Fruit fly (Drosophila melanogaster) whole organism, pupa: ENCODE measurements around the gene Acsf2.

ENCODE experiments used
- CG10348 ChIP-seq: fragments of 200-800 bp; sonication (Bioruptor generic); IDR thresholded peaks from 2 replicates; pipeline ENCODE4 v1.3.6; 2022; ENCODE audit warnings: missing biosample characterization, missing genetic modification characterization
- CG12605 ChIP-seq: fragments of 200-800 bp; sonication (Bioruptor generic); IDR thresholded peaks from 2 replicates; pipeline ENCODE4 v1.3.6; 2022; ENCODE audit warnings: missing biosample characterization, missing genetic modification characterization
- CG13204 ChIP-seq: fragments of 200-800 bp; sonication (Bioruptor generic); optimal IDR thresholded peaks from 2 replicates; lab custom pipeline; 2018; ENCODE audit warnings: missing biosample characterization, mild to moderate bottlenecking, missing genetic modification characterization, moderate library complexity
- CG14655 ChIP-seq: fragments of 200-800 bp; sonication (Bioruptor generic); optimal IDR thresholded peaks from 3 replicates; lab custom pipeline; 2017; ENCODE audit warnings: mild to moderate bottlenecking, missing biosample characterization, missing genetic modification reagents, missing genetic modification characterization
- CG15710 ChIP-seq: fragments of 200-800 bp; sonication (Bioruptor generic); optimal IDR thresholded peaks from 2 replicates; lab custom pipeline; 2018; ENCODE audit warnings: missing biosample characterization, mild to moderate bottlenecking, missing genetic modification characterization, moderate library complexity
- CG17806 ChIP-seq: fragments of 200-800 bp; sonication (Bioruptor generic); optimal IDR thresholded peaks from 2 replicates; lab custom pipeline; 2018; ENCODE audit warnings: missing biosample characterization, mild to moderate bottlenecking, missing genetic modification characterization, moderate library complexity
- CG32121 ChIP-seq: fragments of 200-800 bp; sonication (Bioruptor generic); IDR thresholded peaks from 2 replicates; pipeline ENCODE4 v1.3.6; 2022; ENCODE audit warnings: missing biosample characterization, missing genetic modification characterization
- CG34367 ChIP-seq: fragments of 200-800 bp; sonication (Bioruptor generic); optimal IDR thresholded peaks from 2 replicates; lab custom pipeline; 2018; ENCODE audit warnings: missing biosample characterization, mild to moderate bottlenecking, missing genetic modification characterization
- CG4496 ChIP-seq: fragments of 200-800 bp; sonication (Bioruptor generic); IDR thresholded peaks from 3 replicates; pipeline ENCODE4 v1.3.6; 2022; ENCODE audit warnings: missing biosample characterization, missing genetic modification characterization
- CG8159 ChIP-seq: fragments of 200-800 bp; sonication (Bioruptor generic); optimal IDR thresholded peaks from 3 replicates; lab custom pipeline; 2018; ENCODE audit warnings: missing biosample characterization, mild to moderate bottlenecking, missing genetic modification characterization, moderate library complexity
- CG8301 ChIP-seq: fragments of 200-800 bp; sonication (Bioruptor generic); optimal IDR thresholded peaks from 2 replicates; lab custom pipeline; 2018; ENCODE audit warnings: missing biosample characterization, mild to moderate bottlenecking, missing genetic modification characterization
- CG9948 ChIP-seq: fragments of 200-800 bp; sonication (Bioruptor generic); optimal IDR thresholded peaks from 2 replicates; lab custom pipeline; 2018; ENCODE audit warnings: missing biosample characterization, mild to moderate bottlenecking, missing genetic modification characterization, moderate library complexity
- D1 ChIP-seq: fragments of 200-800 bp; sonication (Bioruptor generic); optimal IDR thresholded peaks from 2 replicates; lab custom pipeline; 2018; ENCODE audit warnings: missing biosample characterization, mild to moderate bottlenecking, missing genetic modification characterization, moderate library complexity
- EcR ChIP-seq: fragments of 200-800 bp; sonication (Bioruptor generic); optimal IDR thresholded peaks from 3 replicates; lab custom pipeline; 2019; ENCODE audit warnings: missing biosample characterization, missing genetic modification characterization, mild to moderate bottlenecking, moderate library complexity, missing genetic modification reagents
- Ets98B ChIP-seq: fragments of 200-800 bp; sonication (Bioruptor generic); IDR thresholded peaks from 2 replicates; pipeline ENCODE4 v1.3.6; 2022; ENCODE audit warnings: missing biosample characterization, missing genetic modification characterization
- Pif1A ChIP-seq: fragments of 200-800 bp; sonication (Bioruptor generic); optimal IDR thresholded peaks from 3 replicates; lab custom pipeline; 2016; ENCODE audit warnings: missing biosample characterization, missing genetic modification characterization
- Pif1B ChIP-seq: fragments of 200-800 bp; sonication (Bioruptor generic); optimal IDR thresholded peaks from 3 replicates; lab custom pipeline; 2016; ENCODE audit warnings: missing biosample characterization, missing genetic modification characterization
- Snoo ChIP-seq: fragments of 200-800 bp; sonication (Bioruptor generic); optimal IDR thresholded peaks from 3 replicates; lab custom pipeline; 2017; ENCODE audit warnings: missing biosample characterization, mild to moderate bottlenecking, missing genetic modification characterization, inconsistent platforms
- fd96Ca ChIP-seq: fragments of 200-800 bp; sonication (Bioruptor generic); IDR thresholded peaks from 3 replicates; pipeline ENCODE4 v1.3.6; 2022; ENCODE audit warnings: missing biosample characterization, missing genetic modification characterization
- gl ChIP-seq: fragments of 200-800 bp; sonication (Bioruptor generic); optimal IDR thresholded peaks from 2 replicates; lab custom pipeline; 2018; ENCODE audit warnings: missing biosample characterization, mild to moderate bottlenecking, missing genetic modification characterization
- rn ChIP-seq: fragments of 200-800 bp; sonication (Bioruptor generic); IDR thresholded peaks from 2 replicates; pipeline ENCODE4 v1.3.6; 2022; ENCODE audit warnings: missing biosample characterization, missing genetic modification characterization

Gene Acsf2

dm6 chr2L:5300785-5301616 is 41.0 kb downstream of the Acsf2 start:
- peak; percentile 37; the same call in 1 of the 2 replicates for TF ChIP-seq Ets98B (GFP tag; lab: Robert Waterston, UW)
- no peak for TF ChIP-seq CG32121 (GFP tag; lab: Robert Waterston, UW)
- no peak for TF ChIP-seq fd96Ca (GFP tag; lab: Robert Waterston, UW)
- no peak for TF ChIP-seq CG8159 (tag; lab: Kevin White, UChicago)
- no peak for TF ChIP-seq CG10348
- TF ChIP-seq CG13204 (GFP tag; lab: Kevin White, UChicago) = peak; percentile 89
- no peak for TF ChIP-seq CG8301 (tag; lab: Kevin White, UChicago)
- no peak for TF ChIP-seq CG12605 (GFP tag; lab: Robert Waterston, UW)
- TF ChIP-seq rn (GFP tag; lab: Robert Waterston, UW) = no peak
- no peak for TF ChIP-seq CG17806
- TF ChIP-seq D1 (tag; lab: Kevin White, UChicago) = no peak
- peak; percentile 4 for TF ChIP-seq Pif1B (GFP tag; lab: Kevin White, UChicago)
- no peak; the same call in 2 of the 3 replicates for TF ChIP-seq CG4496 (GFP tag; lab: Robert Waterston, UW)
- TF ChIP-seq CG14655 = no peak
- peak; percentile 78 for TF ChIP-seq EcR
- TF ChIP-seq, all 21 proteins: peak for 4

dm6 chr2L:5300237-5300668 is 41.8 kb downstream of the Acsf2 start:
- no peak for TF ChIP-seq CG17806
- TF ChIP-seq CG4496 (GFP tag; lab: Robert Waterston, UW) = no peak
- peak; percentile 47 for TF ChIP-seq EcR

- TF ChIP-seq Snoo (tag; lab: Kevin White, UChicago) (no peak), CG4496 (GFP tag; lab: Robert Waterston, UW) (0 out of 3 replicates have a peak, but pooled peaks have one; percentile 1), Pif1B (GFP tag; lab: Kevin White, UChicago) (no peak)
These were observed 42.4 kb downstream of the Acsf2 start for dm6 chr2L:5299628-5299986.

- no peak for TF ChIP-seq gl
- TF ChIP-seq CG17806 = peak; percentile 27
- TF ChIP-seq CG8301 (tag; lab: Kevin White, UChicago) = peak; percentile 54
- no peak for TF ChIP-seq CG13204 (GFP tag; lab: Kevin White, UChicago)
- no peak for TF ChIP-seq CG34367 (tag; lab: Kevin White, UChicago)
- no peak for TF ChIP-seq D1 (tag; lab: Kevin White, UChicago)
- no peak for TF ChIP-seq rn (GFP tag; lab: Robert Waterston, UW)
- TF ChIP-seq CG14655 = peak; percentile 45
- TF ChIP-seq CG9948 (tag; lab: Kevin White, UChicago) = peak; percentile 42
- peak; percentile 40 for TF ChIP-seq CG8159 (tag; lab: Kevin White, UChicago)
- TF ChIP-seq CG12605 (GFP tag; lab: Robert Waterston, UW) = no peak
- no peak for TF ChIP-seq CG10348
- TF ChIP-seq fd96Ca (GFP tag; lab: Robert Waterston, UW) = 0 out of 3 replicates have a peak, but pooled peaks have one; percentile 27
- peak; percentile 78 for TF ChIP-seq Snoo (tag; lab: Kevin White, UChicago)
- peak; percentile 60; the same call in 2 of the 3 replicates for TF ChIP-seq CG4496 (GFP tag; lab: Robert Waterston, UW)
- TF ChIP-seq Pif1B (GFP tag; lab: Kevin White, UChicago) = peak; percentile 6
- no peak for TF ChIP-seq Ets98B (GFP tag; lab: Robert Waterston, UW)
- TF ChIP-seq CG32121 (GFP tag; lab: Robert Waterston, UW) = peak; percentile 73
- TF ChIP-seq EcR = no peak
- TF ChIP-seq CG15710 (tag; lab: Kevin White, UChicago) = peak; percentile 53
- peak; percentile 73 for TF ChIP-seq Pif1A (GFP tag; lab: Kevin White, UChicago)
These were observed 42.9 kb downstream of the Acsf2 start for dm6 chr2L:5298978-5299627.

dm6 chr2L:5297961-5298311 is 44.1 kb downstream of the Acsf2 start:
- TF ChIP-seq EcR (no peak), CG10348 (no peak), rn (GFP tag; lab: Robert Waterston, UW) (no peak), gl (no peak), D1 (tag; lab: Kevin White, UChicago) (no peak), CG14655 (no peak), CG13204 (GFP tag; lab: Kevin White, UChicago) (no peak), Pif1B (GFP tag; lab: Kevin White, UChicago) (no peak), fd96Ca (GFP tag; lab: Robert Waterston, UW) (no peak)

dm6 chr2L:5297289-5297960 is 44.6 kb downstream of the Acsf2 start:
- no peak for TF ChIP-seq gl
- no peak for TF ChIP-seq rn (GFP tag; lab: Robert Waterston, UW)
- no peak for TF ChIP-seq EcR
- peak; percentile 54 for TF ChIP-seq CG14655
- TF ChIP-seq CG8159 (tag; lab: Kevin White, UChicago) = no peak
- no peak for TF ChIP-seq CG9948 (tag; lab: Kevin White, UChicago)
- peak; percentile 34; the same call in 1 of the 2 replicates for TF ChIP-seq CG32121 (GFP tag; lab: Robert Waterston, UW)
- no peak for TF ChIP-seq CG4496 (GFP tag; lab: Robert Waterston, UW)
- peak; percentile 28 for TF ChIP-seq Pif1B (GFP tag; lab: Kevin White, UChicago)
- TF ChIP-seq CG10348 = no peak
- TF ChIP-seq CG34367 (tag; lab: Kevin White, UChicago) = no peak
- TF ChIP-seq Ets98B (GFP tag; lab: Robert Waterston, UW) = 0 out of 2 replicates have a peak, but pooled peaks have one; percentile 25
- peak; percentile 83 for TF ChIP-seq CG8301 (tag; lab: Kevin White, UChicago)
- no peak for TF ChIP-seq CG17806
- TF ChIP-seq Snoo (tag; lab: Kevin White, UChicago) = peak; percentile 91
- TF ChIP-seq fd96Ca (GFP tag; lab: Robert Waterston, UW) = 0 out of 3 replicates have a peak, but pooled peaks have one; percentile 23
- TF ChIP-seq Pif1A (GFP tag; lab: Kevin White, UChicago) = peak; percentile 4
- TF ChIP-seq CG13204 (GFP tag; lab: Kevin White, UChicago) = no peak
- no peak for TF ChIP-seq D1 (tag; lab: Kevin White, UChicago)
- no peak for TF ChIP-seq CG12605 (GFP tag; lab: Robert Waterston, UW)
- no peak for TF ChIP-seq CG15710 (tag; lab: Kevin White, UChicago)
- TF ChIP-seq, all 21 proteins: peak for 8
